Worm (Caenorhabditis elegans): ENCODE measurements around the gene C16C8.16.
"Not testable (repeated sequence)": the region's sequence is repeated elsewhere in the genome, so short reads cannot be mapped to it uniquely, and the experiment has no call there.

C16C8.16 gene

ce11 chrII:3447906-3448305 lies 2.4 kb downstream of the C16C8.16 start, which contains the start of gene C16C8.21:
Gene C16C8.21 (plus strand): TSS chrII:3448206.
- no peak for TF ChIP-seq C08G9.2 (tag; optimal IDR thresholded peaks at IDR 0.05)
- TF ChIP-seq che-1 (tag; optimal IDR thresholded peaks at IDR 0.05), result no peak
- TF ChIP-seq nfya-1 (tag; optimal IDR thresholded peaks at IDR 0.05), result no peak
- no peak for TF ChIP-seq ama-1 (optimal IDR thresholded peaks at IDR 0.05)
- TF ChIP-seq ref-2 (tag; optimal IDR thresholded peaks at IDR 0.05), result no peak
- no peak for TF ChIP-seq ceh-34 (tag; optimal IDR thresholded peaks at IDR 0.05)
- TF ChIP-seq ztf-16 (tag; optimal IDR thresholded peaks at IDR 0.05), result no peak
- TF ChIP-seq lin-11 (tag; optimal IDR thresholded peaks at IDR 0.05), result no peak
- TF ChIP-seq sox-4 (tag; optimal IDR thresholded peaks at IDR 0.05), result no peak
- no peak for TF ChIP-seq rnt-1 (tag; optimal IDR thresholded peaks at IDR 0.05)
- no peak for TF ChIP-seq fkh-10 (GFP tag; optimal IDR thresholded peaks at IDR 0.05)
- TF ChIP-seq ceh-19 (GFP tag; optimal IDR thresholded peaks at IDR 0.05), result no peak
- no peak for TF ChIP-seq pag-3 (tag; optimal IDR thresholded peaks at IDR 0.05; ENCODE audit: borderline replicate concordance)
- no peak for TF ChIP-seq tbx-2 (tag; optimal IDR thresholded peaks at IDR 0.05)
- TF ChIP-seq K02D7.2 (tag; optimal IDR thresholded peaks at IDR 0.05), result no peak
- TF ChIP-seq elt-2 (tag; optimal IDR thresholded peaks at IDR 0.05), result no peak

- no peak for TF ChIP-seq ceh-34 (tag; optimal IDR thresholded peaks at IDR 0.05)
- no peak for TF ChIP-seq T23F11.4 (GFP tag; optimal IDR thresholded peaks at IDR 0.05)
- TF ChIP-seq dve-1 (tag; optimal IDR thresholded peaks at IDR 0.05), result no peak
- no peak for TF ChIP-seq sox-2 (GFP tag; IDR thresholded peaks at IDR 0.05)
- no peak for TF ChIP-seq eyg-1 (tag; optimal IDR thresholded peaks at IDR 0.05)
- TF ChIP-seq ama-1 (optimal IDR thresholded peaks at IDR 0.05), result no peak
- TF ChIP-seq ceh-19 (GFP tag; optimal IDR thresholded peaks at IDR 0.05), result no peak
- no peak for TF ChIP-seq ceh-9 (tag; optimal IDR thresholded peaks at IDR 0.05)
- no peak for TF ChIP-seq K02D7.2 (tag; optimal IDR thresholded peaks at IDR 0.05)
- TF ChIP-seq elt-4 (tag; optimal IDR thresholded peaks at IDR 0.05), result no peak
- TF ChIP-seq pat-9 (tag; optimal IDR thresholded peaks at IDR 0.05), result no peak
- no peak for TF ChIP-seq ref-2 (tag; optimal IDR thresholded peaks at IDR 0.05)
- no peak for TF ChIP-seq hlh-6 (tag; optimal IDR thresholded peaks at IDR 0.05)
Measured at ce11 chrII:3448776-3449280, 3.3 kb downstream of the C16C8.16 start, which contains the start of gene C16C8.25. Gene C16C8.25 (plus strand): TSS chrII:3449230.

ce11 chrII:3449514-3449913 lies 4.0 kb downstream of the C16C8.16 start, which contains the start of gene C16C8.14:
Gene C16C8.14 (plus strand): TSS chrII:3449814.
- not testable (repeated sequence) for TF ChIP-seq sox-4, nhr-232, lin-11 (tag; optimal IDR thresholded peaks at IDR 0.05)

- TF ChIP-seq tbx-2 (tag; optimal IDR thresholded peaks at IDR 0.05) (no peak), pat-9 (tag; optimal IDR thresholded peaks at IDR 0.05) (no peak), pha-4 (tag; optimal IDR thresholded peaks at IDR 0.05) (no peak), T23F11.4 (GFP tag; optimal IDR thresholded peaks at IDR 0.05) (no peak), sox-2 (GFP tag; IDR thresholded peaks at IDR 0.05) (no peak), Y22D7AL.16 (tag; optimal IDR thresholded peaks at IDR 0.05) (no peak), rnt-1 (tag; optimal IDR thresholded peaks at IDR 0.05) (no peak), ahr-1 (tag; optimal IDR thresholded peaks at IDR 0.05) (no peak), ceh-48 (tag; optimal IDR thresholded peaks at IDR 0.05) (no peak), K02D7.2 (tag; optimal IDR thresholded peaks at IDR 0.05) (no peak), unc-42 (tag; optimal IDR thresholded peaks at IDR 0.05) (no peak), eyg-1 (tag; optimal IDR thresholded peaks at IDR 0.05) (no peak), tbx-7 (tag; optimal IDR thresholded peaks at IDR 0.05) (no peak), hlh-6 (tag; optimal IDR thresholded peaks at IDR 0.05) (no peak), nhr-11 (tag; optimal IDR thresholded peaks at IDR 0.05) (no peak), lin-11 (tag; optimal IDR thresholded peaks at IDR 0.05) (no peak), ref-2 (tag; optimal IDR thresholded peaks at IDR 0.05) (no peak), gmeb-2 (tag; optimal IDR thresholded peaks at IDR 0.05) (no peak), elt-2 (tag; optimal IDR thresholded peaks at IDR 0.05) (no peak), pros-1 (tag; optimal IDR thresholded peaks at IDR 0.05) (no peak)
Measured at ce11 chrII:3452421-3452820, 6.9 kb downstream of the C16C8.16 start, which contains the start of gene C16C8.12. Gene C16C8.12 (plus strand): TSS chrII:3452721.
